Fruit fly (Drosophila melanogaster) whole organism, pupa: ENCODE data around the gene eEF1delta.

ENCODE experiments used
- CG10348 ChIP-seq: fragments of 200-800 bp; sonication (Bioruptor generic); IDR thresholded peaks from 2 replicates; pipeline ENCODE4 v1.3.6; 2022; ENCODE audit warnings: missing biosample characterization, missing genetic modification characterization
- CG12605 ChIP-seq: fragments of 200-800 bp; sonication (Bioruptor generic); IDR thresholded peaks from 2 replicates; pipeline ENCODE4 v1.3.6; 2022; ENCODE audit warnings: missing biosample characterization, missing genetic modification characterization
- CG14655 ChIP-seq: fragments of 200-800 bp; sonication (Bioruptor generic); optimal IDR thresholded peaks from 3 replicates; lab custom pipeline; 2017; ENCODE audit warnings: mild to moderate bottlenecking, missing biosample characterization, missing genetic modification reagents, missing genetic modification characterization
- CG15710 ChIP-seq: fragments of 200-800 bp; sonication (Bioruptor generic); optimal IDR thresholded peaks from 2 replicates; lab custom pipeline; 2018; ENCODE audit warnings: missing biosample characterization, mild to moderate bottlenecking, missing genetic modification characterization, moderate library complexity
- CG17806 ChIP-seq: fragments of 200-800 bp; sonication (Bioruptor generic); optimal IDR thresholded peaks from 2 replicates; lab custom pipeline; 2018; ENCODE audit warnings: missing biosample characterization, mild to moderate bottlenecking, missing genetic modification characterization, moderate library complexity
- CG32121 ChIP-seq: fragments of 200-800 bp; sonication (Bioruptor generic); IDR thresholded peaks from 2 replicates; pipeline ENCODE4 v1.3.6; 2022; ENCODE audit warnings: missing biosample characterization, missing genetic modification characterization
- CG34367 ChIP-seq: fragments of 200-800 bp; sonication (Bioruptor generic); optimal IDR thresholded peaks from 2 replicates; lab custom pipeline; 2018; ENCODE audit warnings: missing biosample characterization, mild to moderate bottlenecking, missing genetic modification characterization
- CG4496 ChIP-seq: fragments of 200-800 bp; sonication (Bioruptor generic); IDR thresholded peaks from 3 replicates; pipeline ENCODE4 v1.3.6; 2022; ENCODE audit warnings: missing biosample characterization, missing genetic modification characterization
- CG8159 ChIP-seq: fragments of 200-800 bp; sonication (Bioruptor generic); optimal IDR thresholded peaks from 3 replicates; lab custom pipeline; 2018; ENCODE audit warnings: missing biosample characterization, mild to moderate bottlenecking, missing genetic modification characterization, moderate library complexity
- CG8301 ChIP-seq: fragments of 200-800 bp; sonication (Bioruptor generic); optimal IDR thresholded peaks from 2 replicates; lab custom pipeline; 2018; ENCODE audit warnings: missing biosample characterization, mild to moderate bottlenecking, missing genetic modification characterization
- CG9948 ChIP-seq: fragments of 200-800 bp; sonication (Bioruptor generic); optimal IDR thresholded peaks from 2 replicates; lab custom pipeline; 2018; ENCODE audit warnings: missing biosample characterization, mild to moderate bottlenecking, missing genetic modification characterization, moderate library complexity
- D1 ChIP-seq: fragments of 200-800 bp; sonication (Bioruptor generic); optimal IDR thresholded peaks from 2 replicates; lab custom pipeline; 2018; ENCODE audit warnings: missing biosample characterization, mild to moderate bottlenecking, missing genetic modification characterization, moderate library complexity
- Ets98B ChIP-seq: fragments of 200-800 bp; sonication (Bioruptor generic); IDR thresholded peaks from 2 replicates; pipeline ENCODE4 v1.3.6; 2022; ENCODE audit warnings: missing biosample characterization, missing genetic modification characterization
- Pif1A ChIP-seq: fragments of 200-800 bp; sonication (Bioruptor generic); optimal IDR thresholded peaks from 3 replicates; lab custom pipeline; 2016; ENCODE audit warnings: missing biosample characterization, missing genetic modification characterization
- Pif1B ChIP-seq: fragments of 200-800 bp; sonication (Bioruptor generic); optimal IDR thresholded peaks from 3 replicates; lab custom pipeline; 2016; ENCODE audit warnings: missing biosample characterization, missing genetic modification characterization
- Snoo ChIP-seq: fragments of 200-800 bp; sonication (Bioruptor generic); optimal IDR thresholded peaks from 3 replicates; lab custom pipeline; 2017; ENCODE audit warnings: missing biosample characterization, mild to moderate bottlenecking, missing genetic modification characterization, inconsistent platforms
- fd96Ca ChIP-seq: fragments of 200-800 bp; sonication (Bioruptor generic); IDR thresholded peaks from 3 replicates; pipeline ENCODE4 v1.3.6; 2022; ENCODE audit warnings: missing biosample characterization, missing genetic modification characterization
- gl ChIP-seq: fragments of 200-800 bp; sonication (Bioruptor generic); optimal IDR thresholded peaks from 2 replicates; lab custom pipeline; 2018; ENCODE audit warnings: missing biosample characterization, mild to moderate bottlenecking, missing genetic modification characterization
- rn ChIP-seq: fragments of 200-800 bp; sonication (Bioruptor generic); IDR thresholded peaks from 2 replicates; pipeline ENCODE4 v1.3.6; 2022; ENCODE audit warnings: missing biosample characterization, missing genetic modification characterization

The eEF1delta gene

DNA sequence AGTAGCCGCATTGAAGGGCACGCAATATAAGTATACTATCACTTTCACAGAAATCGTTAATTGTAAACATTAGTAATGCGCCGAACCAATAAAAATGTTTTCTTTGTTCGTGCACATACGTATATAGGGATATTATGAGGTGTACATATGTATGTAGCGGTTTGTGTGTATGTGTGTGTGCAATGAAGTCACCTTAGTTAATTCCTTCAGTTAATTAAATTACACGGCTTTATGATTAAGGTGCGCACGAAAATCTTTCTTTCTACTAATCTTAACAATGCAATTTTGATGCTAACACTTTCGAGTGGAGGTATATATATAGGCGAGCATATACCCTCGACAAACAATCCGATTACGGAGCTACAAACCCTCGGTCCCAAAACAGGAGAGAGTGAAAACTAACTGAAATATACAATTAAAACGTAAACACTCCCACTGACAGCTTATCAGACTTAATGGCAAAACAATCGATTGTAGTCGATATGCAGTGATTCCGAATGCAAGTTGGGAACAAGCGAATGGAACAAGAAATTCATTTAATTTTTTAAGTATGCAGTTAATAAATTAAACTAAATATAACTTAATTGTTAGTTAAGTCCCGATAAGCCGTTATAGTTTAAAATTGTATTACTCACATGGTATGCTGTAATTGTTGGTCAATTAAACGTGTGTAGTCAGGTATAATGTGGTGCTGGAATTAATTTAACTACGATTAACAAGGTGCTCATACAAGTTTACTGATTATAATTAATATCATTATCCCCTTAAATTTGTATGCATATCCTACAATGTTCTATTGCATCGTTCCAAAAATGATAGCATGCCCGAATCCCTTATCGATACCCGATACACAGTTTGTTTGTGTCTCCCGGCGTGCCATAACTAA lies 11.6 kb upstream of the eEF1delta start, which contains the start of the genes Npc1a and Prosalpha6:
Gene Npc1a (minus strand): TSS at position 716 of the 886 bp plus-strand sequence.
Gene Prosalpha6 (plus strand): TSS at position 851 of the 886 bp plus-strand sequence.
- TF ChIP-seq CG15710 (tag; lab: Kevin White, UChicago) (peak; percentile 31), CG4496 (GFP tag; lab: Robert Waterston, UW) (no peak), CG34367 (tag; lab: Kevin White, UChicago) (no peak), CG12605 (GFP tag; lab: Robert Waterston, UW) (no peak), CG10348 (GFP tag; lab: Robert Waterston, UW) (no peak), Pif1B (GFP tag; lab: Kevin White, UChicago) (no peak), D1 (tag; lab: Kevin White, UChicago) (no peak), CG17806 (tag; lab: Kevin White, UChicago) (no peak)

DNA sequence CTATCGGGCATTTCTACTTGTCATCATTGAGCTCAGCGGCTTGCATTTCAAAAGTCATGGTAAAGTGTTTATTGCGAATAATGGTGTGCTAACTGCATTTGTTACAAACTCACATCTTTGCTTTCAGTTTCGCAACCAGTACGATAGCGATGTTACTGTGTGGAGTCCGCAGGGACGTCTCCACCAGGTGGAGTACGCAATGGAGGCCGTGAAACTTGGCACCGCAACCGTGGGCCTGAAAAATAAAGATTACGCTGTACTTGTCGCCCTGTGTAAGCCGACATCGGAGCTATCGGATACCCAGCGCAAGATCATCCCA lies 11.0 kb upstream of the eEF1delta start:
- TF ChIP-seq CG34367 (tag; lab: Kevin White, UChicago) (no peak), CG10348 (GFP tag; lab: Robert Waterston, UW) (no peak), CG8159 (no peak), rn (GFP tag; lab: Robert Waterston, UW) (no peak), CG14655 (no peak), Pif1B (GFP tag; lab: Kevin White, UChicago) (no peak), Pif1A (GFP tag; lab: Kevin White, UChicago) (no peak), CG9948 (no peak), fd96Ca (GFP tag; lab: Robert Waterston, UW) (no peak), CG12605 (GFP tag; lab: Robert Waterston, UW) (no peak)
- TF ChIP-seq, all 21 proteins: peak for 0

DNA sequence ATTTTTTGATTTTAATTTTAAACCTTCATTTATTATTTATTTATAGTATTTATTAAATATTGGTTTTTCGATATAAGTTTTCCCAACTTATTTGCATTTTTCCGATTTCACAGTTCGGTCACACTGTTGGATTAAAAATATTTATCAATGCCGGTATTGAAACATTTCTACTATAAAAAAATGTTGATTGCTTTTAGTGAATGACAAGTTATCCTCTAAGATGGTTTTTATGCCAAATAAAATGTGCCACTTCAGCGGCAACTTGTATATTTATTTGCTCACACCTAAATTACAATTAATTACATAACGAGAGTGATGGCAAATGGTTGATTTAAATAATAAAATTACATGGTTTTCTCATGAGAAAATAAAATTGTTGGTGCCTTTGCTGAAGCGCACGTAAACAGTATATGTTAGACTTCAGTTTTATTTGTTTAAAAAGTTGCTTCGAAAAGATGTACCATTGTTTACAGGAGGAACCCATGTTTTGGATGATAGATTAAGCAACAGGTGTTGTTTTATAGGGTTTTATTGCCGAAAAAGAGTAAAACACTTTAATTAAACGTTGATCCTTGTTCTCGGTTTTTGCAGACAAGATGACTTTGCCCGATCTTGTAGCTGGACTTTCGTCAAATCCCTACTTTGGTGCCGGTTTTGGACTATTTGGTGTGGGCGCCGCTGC lies 9.6 kb upstream of the eEF1delta start, which contains the start of gene Bcs1:
Gene Bcs1 (plus strand): TSS at position 108 of the 682 bp plus-strand sequence.
- no peak for TF ChIP-seq CG12605 (GFP tag; lab: Robert Waterston, UW)
- TF ChIP-seq D1 (tag; lab: Kevin White, UChicago) = peak; percentile 25
- no peak for TF ChIP-seq CG14655
- no peak for TF ChIP-seq Pif1A (GFP tag; lab: Kevin White, UChicago)
- TF ChIP-seq CG34367 (tag; lab: Kevin White, UChicago) = no peak
- TF ChIP-seq CG15710 (tag; lab: Kevin White, UChicago) = no peak
- no peak for TF ChIP-seq CG32121 (GFP tag; lab: Robert Waterston, UW)
- TF ChIP-seq CG4496 (GFP tag; lab: Robert Waterston, UW) = no peak

DNA sequence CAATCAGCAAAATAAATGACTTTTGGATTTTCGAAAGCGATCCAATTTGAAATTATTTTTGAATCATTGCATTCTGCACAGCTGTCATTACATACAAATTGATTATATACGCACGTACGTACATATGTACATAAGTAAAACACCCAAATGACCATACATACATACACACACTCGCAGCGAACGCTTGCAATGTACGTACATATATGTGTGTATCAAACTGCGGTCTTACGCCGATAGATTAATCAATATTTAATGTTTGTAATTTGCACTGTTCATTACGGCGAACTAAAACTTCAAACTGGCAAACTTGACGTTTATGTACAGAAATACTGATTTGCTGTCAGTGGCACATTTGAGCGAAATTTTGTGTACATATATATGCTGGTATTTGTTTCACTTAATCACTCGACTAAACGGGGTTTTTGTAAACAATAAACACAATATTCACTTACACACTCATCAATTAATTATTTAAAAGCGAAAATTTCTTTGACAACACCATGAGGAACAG lies 6.0 kb upstream of the eEF1delta start:
- TF ChIP-seq CG17806 (tag; lab: Kevin White, UChicago) = no peak

DNA sequence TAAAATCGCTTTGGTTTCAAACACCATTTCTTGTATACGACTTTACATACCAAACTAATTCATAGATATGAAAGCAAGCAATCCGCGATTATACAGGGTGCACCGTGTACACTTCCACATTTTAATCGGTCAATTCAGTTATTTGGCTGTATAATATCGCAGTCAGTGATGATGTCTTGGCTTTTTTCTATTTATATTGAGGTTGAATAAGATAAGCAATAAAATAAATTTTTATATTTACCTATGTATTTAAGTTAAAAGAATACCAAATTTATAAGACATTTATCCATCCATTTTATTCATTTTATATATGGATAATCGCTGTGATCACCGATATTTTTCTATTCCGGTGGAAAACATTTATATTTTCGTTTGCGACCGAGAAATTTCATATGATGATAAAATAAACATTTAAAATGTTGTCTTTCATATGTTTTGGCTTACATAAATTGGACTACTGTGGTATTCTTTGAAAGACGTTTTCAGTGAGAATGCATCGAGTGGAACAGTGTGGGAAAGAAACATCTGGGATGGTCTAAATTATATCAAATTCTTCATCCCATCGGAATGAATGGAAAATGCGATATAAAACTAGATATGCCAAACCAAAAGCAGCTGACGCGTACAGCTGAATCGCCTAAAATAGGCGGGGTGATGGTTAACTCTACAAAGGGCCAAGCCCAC lies 5.4 kb upstream of the eEF1delta start, which contains the start of gene CG5708:
Gene CG5708 (minus strand): TSS at position 85 of the 684 bp plus-strand sequence.
- TF ChIP-seq Ets98B (GFP tag; lab: Robert Waterston, UW) = no peak; the same call in 1 of the 2 replicates
- no peak for TF ChIP-seq Pif1A (GFP tag; lab: Kevin White, UChicago)
- no peak for TF ChIP-seq fd96Ca (GFP tag; lab: Robert Waterston, UW)
- peak; percentile 11 for TF ChIP-seq CG15710 (tag; lab: Kevin White, UChicago)
- no peak for TF ChIP-seq CG12605 (GFP tag; lab: Robert Waterston, UW)
- no peak for TF ChIP-seq Pif1B (GFP tag; lab: Kevin White, UChicago)
- TF ChIP-seq CG34367 (tag; lab: Kevin White, UChicago) = no peak

DNA sequence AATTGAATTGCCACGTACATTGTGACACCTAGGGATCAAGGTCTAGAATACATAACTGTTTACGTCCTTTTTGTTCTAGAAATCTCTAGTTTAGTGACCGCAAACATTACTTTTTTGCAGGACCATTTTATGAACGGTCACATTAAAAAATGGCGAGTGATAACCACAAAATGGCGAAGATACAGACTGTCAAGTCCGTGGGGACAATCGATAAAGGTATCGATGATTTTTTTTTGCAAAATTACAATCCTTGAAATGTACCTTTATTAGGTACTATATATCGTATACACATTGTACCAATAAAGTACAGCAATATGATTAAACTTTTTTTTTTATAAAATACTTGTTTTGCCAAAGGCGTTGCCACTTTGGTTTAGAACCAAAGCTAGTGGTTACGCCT lies 1.9 kb upstream of the eEF1delta start:
- no peak for TF ChIP-seq Pif1A (GFP tag; lab: Kevin White, UChicago)
- no peak for TF ChIP-seq Snoo (tag; lab: Kevin White, UChicago)
- TF ChIP-seq gl = no peak
- TF ChIP-seq CG8159 = no peak
- TF ChIP-seq, all 21 proteins: peak for 0

DNA sequence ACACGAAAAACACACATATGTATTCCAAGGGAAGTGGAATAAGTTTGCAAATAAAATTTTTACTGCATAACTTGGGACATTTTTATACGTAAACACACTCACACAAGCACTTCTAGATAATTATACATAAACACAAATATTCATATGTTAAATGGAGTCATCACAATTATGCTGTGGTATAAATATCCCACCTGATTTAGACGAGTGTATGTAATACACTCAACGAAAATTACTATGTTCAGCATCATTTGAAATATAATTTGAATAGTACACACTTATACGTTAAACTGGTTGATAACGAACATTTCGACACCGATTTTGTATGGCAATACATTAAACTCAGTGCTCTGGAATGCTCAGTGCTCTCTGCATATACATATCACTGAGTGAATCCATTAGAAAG lies 1.2 kb upstream of the eEF1delta start:
- TF ChIP-seq CG8301 (tag; lab: Kevin White, UChicago) (peak; percentile 61), CG4496 (GFP tag; lab: Robert Waterston, UW) (peak; percentile 65; the same call in 2 of the 3 replicates), CG8159 (peak; percentile 38), Pif1A (GFP tag; lab: Kevin White, UChicago) (peak; percentile 79), Ets98B (GFP tag; lab: Robert Waterston, UW) (no peak), CG9948 (peak; percentile 30), Pif1B (GFP tag; lab: Kevin White, UChicago) (peak; percentile 62), CG17806 (tag; lab: Kevin White, UChicago) (peak; percentile 53), CG32121 (GFP tag; lab: Robert Waterston, UW) (peak; percentile 54; the same call in 1 of the 2 replicates), fd96Ca (GFP tag; lab: Robert Waterston, UW) (no peak), CG15710 (tag; lab: Kevin White, UChicago) (peak; percentile 10)
